Worm (Caenorhabditis elegans) whole organism, young adult: Measurements from ENCODE around the gene ZK1240.1.

Experiments
- F57A8.1 ChIP-seq: fragments of 200-800 bp; sonication (Bioruptor generic); optimal IDR thresholded peaks from 2 replicates; lab custom pipeline; 2018; ENCODE audit warnings: mild to moderate bottlenecking, missing genetic modification characterization, moderate library complexity, missing compliant biosample characterization
- T26A5.8 ChIP-seq: sonication (generic microtip); optimal IDR thresholded peaks from 2 replicates; lab custom pipeline; 2016; ENCODE audit warnings: missing genetic modification characterization, missing compliant biosample characterization
- Y56A3A.18 ChIP-seq: fragments of 200-800 bp; sonication (Bioruptor generic); IDR thresholded peaks from 2 replicates; pipeline ENCODE4 v1.3.6; 2022; ENCODE audit warnings: missing genetic modification reagents, missing genetic modification characterization, missing compliant biosample characterization
- ama-1 ChIP-seq, 3 experiments: fragments of 150-350 bp in 1 of 3; sonication (generic microtip) in 2 of 3; optimal IDR thresholded peaks; 2 replicates each; lab custom pipeline; 2014 to 2018; ENCODE audit warnings: missing biosample characterization in 2 of 3, missing genetic modification characterization in 2 of 3, missing genetic modification reagents in 2 of 3
- ccch-3 ChIP-seq: fragments of 200-800 bp; sonication (Bioruptor generic); optimal IDR thresholded peaks from 2 replicates; lab custom pipeline; 2018; ENCODE audit warnings: mild to moderate bottlenecking, missing genetic modification characterization, missing compliant biosample characterization

DNA sequence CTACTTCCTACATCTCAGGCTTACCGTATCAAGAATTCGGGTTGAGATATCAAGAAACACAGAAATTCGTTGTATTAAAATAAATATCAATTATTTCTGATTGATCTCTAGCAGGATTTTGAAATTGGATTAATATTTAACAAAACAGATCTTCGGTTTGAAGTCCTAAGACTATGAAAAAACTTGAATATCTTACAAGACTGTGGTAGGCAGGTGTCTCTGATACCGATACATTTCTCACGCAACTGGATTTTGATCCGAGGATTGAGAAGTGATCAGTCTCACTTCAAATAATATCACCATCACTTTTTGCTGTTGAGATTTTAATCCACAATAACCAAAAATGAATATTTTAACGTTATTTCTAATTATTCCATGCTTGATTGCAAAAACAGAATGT lies 17.5 kb downstream of the ZK1240.1 start, which contains the start of gene F43C11.4:
- TF ChIP-seq T26A5.8 (no peak), Y56A3A.18 (GFP tag; lab: Robert Waterston, UW) (no peak), ama-1 (optimal IDR thresholded peaks at IDR 0.05; lab: Kevin White, UChicago) (no peak), ama-1 (GFP tag; optimal IDR thresholded peaks at IDR 0.05; lab: Kevin White, UChicago) (no peak), ccch-3 (no peak), F57A8.1 (GFP tag; lab: Kevin White, UChicago) (no peak)
